Fruit fly (Drosophila melanogaster) whole organism, prepupa: ENCODE data around the gene CG17145.

Source experiments
- CG10631 ChIP-seq: fragments of 200-800 bp; sonication (Bioruptor generic); optimal IDR thresholded peaks from 2 replicates; lab custom pipeline; 2016; ENCODE audit warnings: missing biosample characterization, missing genetic modification characterization
- CG11762 ChIP-seq: fragments of 200-800 bp; sonication (Bioruptor generic); optimal IDR thresholded peaks from 3 replicates; lab custom pipeline; 2016; ENCODE audit warnings: missing biosample characterization, missing genetic modification characterization; ENCODE audit not compliant: insufficient read depth
- CG11902 ChIP-seq: fragments of 200-800 bp; sonication (Bioruptor generic); optimal IDR thresholded peaks from 3 replicates; lab custom pipeline; 2016; ENCODE audit warnings: missing biosample characterization, missing genetic modification characterization
- CG15336 ChIP-seq: fragments of 200-800 bp; sonication (Bioruptor generic); IDR thresholded peaks from 2 replicates; pipeline ENCODE4 v1.3.6; 2022; ENCODE audit warnings: missing biosample characterization, missing genetic modification characterization
- CG3032 ChIP-seq: fragments of 200-800 bp; optimal IDR thresholded peaks from 2 replicates; lab custom pipeline; 2019; ENCODE audit warnings: missing biosample characterization, mild to moderate bottlenecking, missing genetic modification characterization, moderate library complexity
- CG31627 ChIP-seq: fragments of 200-800 bp; sonication (Bioruptor generic); optimal IDR thresholded peaks from 3 replicates; lab custom pipeline; 2016; ENCODE audit warnings: missing biosample characterization, missing genetic modification characterization
- CG32006 ChIP-seq: fragments of 200-800 bp; sonication (Bioruptor generic); optimal IDR thresholded peaks from 3 replicates; lab custom pipeline; 2017; ENCODE audit warnings: missing biosample characterization, mild to moderate bottlenecking, missing genetic modification characterization
- CG34406 ChIP-seq: fragments of 200-800 bp; sonication (Bioruptor generic); optimal IDR thresholded peaks from 3 replicates; lab custom pipeline; 2016; ENCODE audit warnings: missing biosample characterization, missing genetic modification characterization
- CG3919 ChIP-seq: fragments of 200-800 bp; sonication (Bioruptor generic); optimal IDR thresholded peaks from 3 replicates; lab custom pipeline; 2016; ENCODE audit warnings: missing biosample characterization, missing genetic modification characterization
- CG6163 ChIP-seq: fragments of 200-800 bp; sonication (Bioruptor generic); IDR thresholded peaks from 3 replicates; pipeline ENCODE4 v1.3.6; 2022; ENCODE audit warnings: missing biosample characterization, missing genetic modification characterization
- CG6792 ChIP-seq: fragments of 200-800 bp; sonication (Bioruptor generic); optimal IDR thresholded peaks from 3 replicates; lab custom pipeline; 2016; ENCODE audit warnings: missing biosample characterization, missing genetic modification characterization
- CG6808 ChIP-seq: fragments of 200-800 bp; sonication (Bioruptor generic); optimal IDR thresholded peaks from 3 replicates; lab custom pipeline; 2017; ENCODE audit warnings: missing biosample characterization, missing genetic modification characterization, mild to moderate bottlenecking, moderate library complexity, missing genetic modification reagents
- CG7368 ChIP-seq: fragments of 200-800 bp; sonication (Bioruptor generic); optimal IDR thresholded peaks from 3 replicates; lab custom pipeline; 2016; ENCODE audit warnings: missing biosample characterization, missing genetic modification characterization
- CG8119 ChIP-seq: fragments of 200-800 bp; sonication (Bioruptor generic); IDR thresholded peaks from 3 replicates; pipeline ENCODE4 v1.3.6; 2022; ENCODE audit warnings: missing biosample characterization, missing genetic modification characterization
- CG8319 ChIP-seq: fragments of 200-800 bp; sonication (Bioruptor generic); optimal IDR thresholded peaks from 3 replicates; lab custom pipeline; 2016; ENCODE audit warnings: missing biosample characterization, missing genetic modification characterization
- CG8632 ChIP-seq: fragments of 200-800 bp; sonication (Bioruptor generic); optimal IDR thresholded peaks from 3 replicates; lab custom pipeline; 2016; ENCODE audit warnings: missing biosample characterization, missing genetic modification characterization
- CG9139 ChIP-seq: fragments of 200-800 bp; sonication (Bioruptor generic); optimal IDR thresholded peaks from 3 replicates; lab custom pipeline; 2017; ENCODE audit warnings: missing biosample characterization, mild to moderate bottlenecking, missing genetic modification characterization
- Eip75B ChIP-seq: fragments of 200-800 bp; sonication (Bioruptor generic); optimal IDR thresholded peaks from 3 replicates; lab custom pipeline; 2016; ENCODE audit warnings: missing biosample characterization, missing genetic modification characterization
- Eip78C ChIP-seq: fragments of 200-800 bp; sonication (Bioruptor generic); peaks from one replicate; lab custom pipeline; 2016; ENCODE audit warnings: missing biosample characterization, missing genetic modification characterization
- Eip93F ChIP-seq: fragments of 200-800 bp; sonication (Bioruptor generic); optimal IDR thresholded peaks from 2 replicates; lab custom pipeline; 2016; ENCODE audit warnings: missing biosample characterization, mild to moderate bottlenecking, missing genetic modification characterization
- Ets21C ChIP-seq: fragments of 200-800 bp; sonication (Bioruptor generic); optimal IDR thresholded peaks from 3 replicates; lab custom pipeline; 2016; ENCODE audit warnings: missing biosample characterization, missing genetic modification characterization
- Ets96B ChIP-seq: fragments of 200-800 bp; optimal IDR thresholded peaks from 2 replicates; lab custom pipeline; 2019; ENCODE audit warnings: missing biosample characterization, mild to moderate bottlenecking, missing genetic modification characterization, moderate library complexity
- Gug ChIP-seq: fragments of 200-800 bp; sonication (Bioruptor generic); IDR thresholded peaks from 2 replicates; pipeline ENCODE4 v1.3.6; 2022; ENCODE audit warnings: missing biosample characterization, missing genetic modification characterization
- Hr38 ChIP-seq: sonication (Bioruptor generic); optimal IDR thresholded peaks from 2 replicates; lab custom pipeline; 2016; ENCODE audit warnings: missing biosample characterization, missing genetic modification characterization
- Hr39 ChIP-seq: fragments of 200-800 bp; sonication (Bioruptor generic); optimal IDR thresholded peaks from 2 replicates; lab custom pipeline; 2016; ENCODE audit warnings: missing biosample characterization, missing genetic modification characterization
- Lpt ChIP-seq: fragments of 200-800 bp; sonication (Bioruptor generic); optimal IDR thresholded peaks from 3 replicates; lab custom pipeline; 2016; ENCODE audit warnings: missing biosample characterization, missing genetic modification characterization
- Met ChIP-seq: fragments of 200-800 bp; sonication (Bioruptor generic); optimal IDR thresholded peaks from 3 replicates; lab custom pipeline; 2016; ENCODE audit warnings: missing biosample characterization, missing genetic modification characterization
- OdsH ChIP-seq: fragments of 200-800 bp; sonication (Bioruptor generic); optimal IDR thresholded peaks from 3 replicates; lab custom pipeline; 2016; ENCODE audit warnings: missing biosample characterization, missing genetic modification characterization
- Smox ChIP-seq: fragments of 200-800 bp; sonication (Bioruptor generic); optimal IDR thresholded peaks from 3 replicates; lab custom pipeline; 2016; ENCODE audit warnings: missing biosample characterization, missing genetic modification characterization
- Sox14 ChIP-seq: fragments of 200-800 bp; sonication (Bioruptor generic); optimal IDR thresholded peaks from 3 replicates; lab custom pipeline; 2016; ENCODE audit warnings: missing biosample characterization, missing genetic modification characterization
- Sox15 ChIP-seq: fragments of 200-800 bp; sonication (Bioruptor generic); optimal IDR thresholded peaks from 3 replicates; lab custom pipeline; 2016; ENCODE audit warnings: missing biosample characterization, missing genetic modification characterization
- achi ChIP-seq: fragments of 200-800 bp; sonication (Bioruptor generic); optimal IDR thresholded peaks from 3 replicates; lab custom pipeline; 2016; ENCODE audit warnings: missing biosample characterization, missing genetic modification characterization
- acj6 ChIP-seq: fragments of 200-800 bp; sonication (Bioruptor generic); optimal IDR thresholded peaks from 3 replicates; lab custom pipeline; 2016; ENCODE audit warnings: missing biosample characterization, missing genetic modification characterization
- cyc ChIP-seq: fragments of 200-800 bp; sonication (Bioruptor generic); optimal IDR thresholded peaks from 3 replicates; lab custom pipeline; 2016; ENCODE audit warnings: missing biosample characterization, missing genetic modification characterization
- dsx ChIP-seq: fragments of 200-800 bp; optimal IDR thresholded peaks from 3 replicates; lab custom pipeline; 2019; ENCODE audit warnings: missing biosample characterization, mild to moderate bottlenecking, missing genetic modification characterization, moderate library complexity; ENCODE audit not compliant: poor library complexity, severe bottlenecking
- eg ChIP-seq: fragments of 200-800 bp; sonication (Bioruptor generic); IDR thresholded peaks from 3 replicates; pipeline ENCODE4 v1.3.6; 2022; ENCODE audit warnings: missing biosample characterization, missing genetic modification characterization
- fd59A ChIP-seq: fragments of 200-800 bp; sonication (Bioruptor generic); optimal IDR thresholded peaks from 2 replicates; lab custom pipeline; 2017; ENCODE audit warnings: missing biosample characterization, mild to moderate bottlenecking, missing genetic modification characterization, missing genetic modification reagents
- fkh ChIP-seq: fragments of 200-800 bp; sonication (Bioruptor generic); optimal IDR thresholded peaks from 3 replicates; lab custom pipeline; 2017; ENCODE audit warnings: missing biosample characterization, mild to moderate bottlenecking, missing genetic modification characterization, moderate library complexity
- lz ChIP-seq: fragments of 200-800 bp; sonication (Bioruptor generic); optimal IDR thresholded peaks from 3 replicates; lab custom pipeline; 2016; ENCODE audit warnings: missing biosample characterization, missing genetic modification characterization
- net ChIP-seq: fragments of 200-800 bp; sonication (Bioruptor generic); optimal IDR thresholded peaks from 3 replicates; lab custom pipeline; 2016; ENCODE audit warnings: missing biosample characterization, missing genetic modification characterization
- pdm3 ChIP-seq: fragments of 200-800 bp; sonication (Bioruptor generic); optimal IDR thresholded peaks from 3 replicates; lab custom pipeline; 2016; ENCODE audit warnings: missing biosample characterization, missing genetic modification characterization
- salr ChIP-seq, 2 experiments: fragments of 200-800 bp; sonication (Bioruptor generic); optimal IDR thresholded peaks; 3 replicates each; lab custom pipeline; 2016 to 2018; ENCODE audit warnings: missing biosample characterization in 2 of 2, missing genetic modification characterization in 2 of 2, mild to moderate bottlenecking in 1 of 2
- spab ChIP-seq: fragments of 200-800 bp; sonication (Bioruptor generic); optimal IDR thresholded peaks from 2 replicates; lab custom pipeline; 2017; ENCODE audit warnings: missing biosample characterization, mild to moderate bottlenecking, missing genetic modification characterization, missing genetic modification reagents
- svp ChIP-seq: fragments of 200-800 bp; sonication (Bioruptor generic); peaks from one replicate; lab custom pipeline; 2016; ENCODE audit warnings: missing biosample characterization, missing genetic modification characterization
- topi ChIP-seq: fragments of 200-800 bp; sonication (Bioruptor generic); optimal IDR thresholded peaks from 3 replicates; lab custom pipeline; 2016; ENCODE audit warnings: missing biosample characterization, missing genetic modification characterization

Gene CG17145

dm6 chr3L:20241987-20242982, 20.7 kb downstream of the CG17145 start (continued):
- TF ChIP-seq acj6 = peak; percentile 60
- no peak for TF ChIP-seq CG11902 (GFP tag; lab: Kevin White, UChicago)
- no peak for TF ChIP-seq Ets96B (tag; lab: Kevin White, UChicago)
- peak; percentile 2 for TF ChIP-seq CG6808
- TF ChIP-seq Sox15 (GFP tag; lab: Kevin White, UChicago) = peak; percentile 36
- peak; percentile 64 for TF ChIP-seq pdm3
- peak; percentile 20 for TF ChIP-seq CG9139 (GFP tag; lab: Kevin White, UChicago)
- peak; percentile 46 for TF ChIP-seq CG31627 (GFP tag; lab: Kevin White, UChicago)
- TF ChIP-seq cyc = peak; percentile 46
- TF ChIP-seq achi = peak; percentile 63
- peak; percentile 22 for TF ChIP-seq CG7368 (GFP tag; lab: Kevin White, UChicago)

- TF ChIP-seq cyc (peak; percentile 94), pdm3 (peak; percentile 92), Gug (GFP tag; lab: Robert Waterston, UW) (peak; percentile 96), CG11762 (peak; percentile 85), Lpt (GFP tag; lab: Kevin White, UChicago) (peak; percentile 85), achi (peak; percentile 89), CG8319 (GFP tag; lab: Kevin White, UChicago) (peak; percentile 80), Eip75B (GFP tag; lab: Kevin White, UChicago) (peak; percentile 94), Ets21C (GFP tag; lab: Kevin White, UChicago) (peak; percentile 82), Sox14 (GFP tag; lab: Kevin White, UChicago) (peak; percentile 90), CG34406 (peak; percentile 87), CG6792 (GFP tag; lab: Kevin White, UChicago) (peak; percentile 88), Hr39 (peak; percentile 90), salr (GFP tag; optimal IDR thresholded peaks at IDR 0.05; lab: Kevin White, UChicago) (peak; percentile 84 to 86), acj6 (peak; percentile 92), spab (GFP tag; lab: Kevin White, UChicago) (peak; percentile 84), lz (GFP tag; lab: Kevin White, UChicago) (peak; percentile 89), fd59A (GFP tag; lab: Kevin White, UChicago) (peak; percentile 80), CG3919 (GFP tag; lab: Kevin White, UChicago) (peak; percentile 96), svp (GFP tag; lab: Kevin White, UChicago) (peak; percentile 94), net (peak; percentile 91), CG7368 (GFP tag; lab: Kevin White, UChicago) (peak; percentile 91), CG8632 (GFP tag; lab: Kevin White, UChicago) (peak; percentile 86), Smox (peak; percentile 88), CG3032 (peak; percentile 91), Sox15 (GFP tag; lab: Kevin White, UChicago) (peak; percentile 82), OdsH (peak; percentile 93), Eip78C (GFP tag; lab: Kevin White, UChicago) (peak; percentile 97), CG32006 (GFP tag; lab: Kevin White, UChicago) (peak; percentile 92), topi (GFP tag; lab: Kevin White, UChicago) (peak; percentile 92), CG8119 (GFP tag; lab: Robert Waterston, UW) (peak; percentile 92), Eip93F (GFP tag; lab: Kevin White, UChicago) (peak; percentile 38), CG11902 (GFP tag; lab: Kevin White, UChicago) (peak; percentile 78), Met (GFP tag; lab: Kevin White, UChicago) (peak; percentile 84), CG10631 (GFP tag; lab: Kevin White, UChicago) (peak; percentile 88), CG9139 (GFP tag; lab: Kevin White, UChicago) (peak; percentile 64), CG31627 (GFP tag; lab: Kevin White, UChicago) (peak; percentile 91), CG15336 (peak; percentile 93), eg (GFP tag; lab: Robert Waterston, UW) (peak; percentile 97), dsx (GFP tag; lab: Kevin White, UChicago) (peak; percentile 88), fkh (peak; percentile 65), CG6163 (GFP tag; lab: Robert Waterston, UW) (peak; percentile 96), Hr38 (GFP tag; lab: Kevin White, UChicago) (peak; percentile 2)
Observed at dm6 chr3L:20247513-20248173, 26.0 kb downstream of the CG17145 start, which contains the start of gene rdgC. Gene rdgC (plus strand): TSS chr3L:20248080.
